Fruit fly (Drosophila melanogaster): Measurements from ENCODE around the gene CG7320.

dm6 chr3L:18228527-18228926 is 27.2 kb downstream of the CG7320 start:
- TF ChIP-seq ttk (optimal IDR thresholded peaks at IDR 0.05) (no peak), Myc (optimal IDR thresholded peaks at IDR 0.05) (no peak), insv (optimal IDR thresholded peaks at IDR 0.05) (no peak), h (optimal IDR thresholded peaks at IDR 0.05) (no peak), Sin3A (optimal IDR thresholded peaks at IDR 0.05) (no peak), psq (optimal IDR thresholded peaks at IDR 0.05) (no peak)
